Worm (Caenorhabditis elegans): ENCODE measurements around the gene acly-2.

- TF ChIP-seq him-1 (tag; optimal IDR thresholded peaks at IDR 0.05), result no peak
- TF ChIP-seq dao-5 (tag; optimal IDR thresholded peaks at IDR 0.05), result no peak
- TF ChIP-seq W03F9.2 (tag; optimal IDR thresholded peaks at IDR 0.05), result no peak
Observed at ce11 chrV:13162885-13163284, 46.6 kb downstream of the acly-2 start.
